Fruit fly (Drosophila melanogaster): ENCODE measurements around the gene CG3862.

Gene CG3862

DNA sequence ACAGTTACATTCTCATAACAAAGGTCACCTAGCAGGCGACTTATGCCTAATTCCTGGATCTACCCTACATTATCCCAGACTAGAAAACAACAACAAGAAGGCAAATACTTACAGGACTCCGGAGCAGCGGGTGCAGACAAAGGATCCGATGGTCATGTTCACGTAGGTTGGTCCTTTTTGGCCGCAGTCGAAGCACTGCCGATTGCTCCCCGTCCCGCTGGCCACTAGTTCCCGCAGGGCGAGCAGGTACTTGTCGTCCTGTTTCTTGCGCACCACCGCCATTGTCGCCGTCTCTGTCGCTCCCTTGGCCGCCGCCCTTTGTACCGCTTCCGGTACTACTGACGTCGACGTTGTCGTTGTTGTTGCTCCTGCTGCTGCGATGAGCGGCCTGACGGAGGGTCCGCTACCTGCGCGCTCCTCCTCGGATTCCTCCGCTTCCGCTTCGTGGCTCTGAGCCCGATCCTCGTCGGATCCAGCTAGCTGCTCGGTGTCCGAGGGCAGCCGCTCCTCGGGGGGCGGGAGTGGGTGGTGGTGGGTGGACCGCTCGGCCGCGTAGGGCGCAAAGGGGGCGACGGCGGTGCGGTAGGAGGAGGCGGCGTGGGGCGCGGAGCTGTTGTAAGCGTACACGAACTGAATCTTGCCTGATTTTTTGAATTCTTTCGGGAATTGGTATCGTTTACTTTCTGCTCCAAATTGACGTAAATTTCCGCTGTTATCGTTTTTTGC, 24.3 kb upstream of the CG3862 start:
- TF ChIP-seq Abd-B (GFP tag; optimal IDR thresholded peaks at IDR 0.05), result no peak
- peak; percentile 96 for TF ChIP-seq Dfd (GFP tag; optimal IDR thresholded peaks at IDR 0.05)
- TF ChIP-seq Hr83 (GFP tag; optimal IDR thresholded peaks at IDR 0.05; ENCODE audit: poor library complexity, severe bottlenecking), result no peak
- TF ChIP-seq Rel (GFP tag; optimal IDR thresholded peaks at IDR 0.05), result no peak
- TF ChIP-seq Rel (tag; optimal IDR thresholded peaks at IDR 0.05), result no peak

DNA sequence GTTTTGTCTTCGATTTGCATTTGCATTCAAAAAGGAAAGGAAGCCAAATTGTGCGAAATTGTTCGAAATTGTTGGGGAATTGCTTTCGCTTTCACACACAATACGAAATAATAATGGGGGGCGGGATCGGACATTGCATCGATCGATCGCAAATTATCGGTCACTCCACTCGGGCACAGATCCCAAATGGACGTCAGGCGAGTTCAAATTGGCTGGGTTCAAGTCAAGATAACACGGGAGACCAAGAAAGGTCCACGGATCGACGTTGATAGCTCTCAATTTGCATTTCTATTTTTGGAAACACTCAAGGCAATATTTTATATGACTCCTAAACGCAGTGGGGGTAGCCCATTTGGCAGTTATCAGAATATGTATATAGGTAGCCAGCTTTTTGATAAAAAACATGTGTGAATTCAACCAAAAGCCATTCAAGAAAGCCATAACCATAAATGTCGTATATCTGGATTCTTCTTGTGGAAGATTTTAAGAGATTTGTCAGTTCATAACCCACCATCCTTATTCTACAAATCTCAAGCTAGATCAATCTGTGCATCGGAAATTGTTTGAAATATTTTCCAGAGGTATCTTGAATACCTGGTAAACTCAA, 23.6 kb upstream of the CG3862 start:
- TF ChIP-seq rgr (GFP tag; optimal IDR thresholded peaks at IDR 0.05) (no peak), Dfd (GFP tag; optimal IDR thresholded peaks at IDR 0.05) (no peak), OdsH (GFP tag; optimal IDR thresholded peaks at IDR 0.05) (no peak), Hr78 (GFP tag; optimal IDR thresholded peaks at IDR 0.05) (no peak), Rel (GFP tag; optimal IDR thresholded peaks at IDR 0.05) (no peak), Rel (tag; optimal IDR thresholded peaks at IDR 0.05) (peak; percentile 53), Sp1 (GFP tag; optimal IDR thresholded peaks at IDR 0.05) (no peak), HLH106 (tag; optimal IDR thresholded peaks at IDR 0.05) (no peak)

DNA sequence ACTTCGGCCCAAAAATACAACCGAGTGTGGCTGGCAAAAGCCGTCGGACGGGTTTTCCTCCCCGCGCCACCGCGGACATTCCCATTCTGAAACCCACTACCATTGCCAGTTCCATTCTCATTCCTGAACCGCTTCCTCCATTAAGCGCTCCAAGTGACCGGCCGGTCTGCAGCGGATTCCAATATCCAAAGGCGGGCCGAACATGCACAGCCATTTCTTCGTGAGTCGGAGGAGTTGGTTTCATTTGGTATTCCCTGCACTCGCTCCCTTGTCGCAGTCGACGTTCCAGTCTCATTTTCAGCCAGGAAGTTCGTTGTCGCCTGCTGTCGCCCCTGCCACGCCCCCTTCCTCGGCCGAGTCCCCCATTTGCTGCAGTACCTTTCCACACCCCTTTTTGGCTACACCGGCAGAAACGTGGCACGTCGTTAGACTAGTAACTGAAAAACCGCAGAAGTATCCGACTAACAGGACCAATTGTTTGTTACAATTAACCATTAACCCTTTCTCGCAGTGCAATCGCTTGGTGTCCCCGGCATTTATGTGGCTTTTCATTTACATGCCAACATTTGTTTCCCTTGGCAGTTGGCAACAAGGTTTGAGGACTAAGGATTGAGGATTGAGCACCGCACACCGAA, 22.4 kb upstream of the CG3862 start:
- TF ChIP-seq psq (GFP tag; optimal IDR thresholded peaks at IDR 0.05) (peak; percentile 81), Vsx2 (GFP tag; optimal IDR thresholded peaks at IDR 0.05; ENCODE audit: partially characterized antibody) (no peak), HLH106 (tag; optimal IDR thresholded peaks at IDR 0.05) (peak; percentile 86), dsf (GFP tag; optimal IDR thresholded peaks at IDR 0.05; ENCODE audit: borderline replicate concordance) (no peak), br (GFP tag; optimal IDR thresholded peaks at IDR 0.05) (peak; percentile 89), tai (GFP tag; optimal IDR thresholded peaks at IDR 0.05) (no peak), Mio (GFP tag; optimal IDR thresholded peaks at IDR 0.05) (peak; percentile 13), CG9705 (GFP tag; optimal IDR thresholded peaks at IDR 0.05) (peak; percentile 76), Hr78 (GFP tag; optimal IDR thresholded peaks at IDR 0.05) (no peak), Hnf4 (GFP tag; optimal IDR thresholded peaks at IDR 0.05) (peak; percentile 90), lola (GFP tag; optimal IDR thresholded peaks at IDR 0.05) (no peak), dmrt93B (GFP tag; optimal IDR thresholded peaks at IDR 0.05) (peak; percentile 61), ey (GFP tag; optimal IDR thresholded peaks at IDR 0.05) (peak; percentile 85), CrebA (GFP tag; optimal IDR thresholded peaks at IDR 0.05; ENCODE audit: borderline replicate concordance) (no peak), sv (GFP tag; optimal IDR thresholded peaks at IDR 0.05) (no peak), Jra (GFP tag; optimal IDR thresholded peaks at IDR 0.05) (peak; percentile 83), CG32264 (GFP tag; optimal IDR thresholded peaks at IDR 0.05) (peak; percentile 67), Rel (GFP tag; optimal IDR thresholded peaks at IDR 0.05) (peak; percentile 64), Rel (tag; optimal IDR thresholded peaks at IDR 0.05) (peak; percentile 48), brk (GFP tag; optimal IDR thresholded peaks at IDR 0.05) (no peak), Dif (GFP tag; optimal IDR thresholded peaks at IDR 0.05; ENCODE audit: partially characterized antibody) (peak; percentile 21), fru (GFP tag; optimal IDR thresholded peaks at IDR 0.05) (peak; percentile 89), jim (GFP tag; optimal IDR thresholded peaks at IDR 0.05) (no peak), h (GFP tag; optimal IDR thresholded peaks at IDR 0.05) (peak; percentile 86), Sp1 (GFP tag; optimal IDR thresholded peaks at IDR 0.05) (peak; percentile 83), N (GFP tag; optimal IDR thresholded peaks at IDR 0.05) (no peak), Dfd (GFP tag; optimal IDR thresholded peaks at IDR 0.05) (no peak), woc (GFP tag; optimal IDR thresholded peaks at IDR 0.05) (peak; percentile 91), OdsH (GFP tag; optimal IDR thresholded peaks at IDR 0.05) (peak; percentile 83), foxo (GFP tag; optimal IDR thresholded peaks at IDR 0.05) (peak; percentile 30 to 92), usp (GFP tag; optimal IDR thresholded peaks at IDR 0.05) (no peak), rgr (GFP tag; optimal IDR thresholded peaks at IDR 0.05) (peak; percentile 82), sage (GFP tag; optimal IDR thresholded peaks at IDR 0.05) (peak; percentile 32), dl (GFP tag; optimal IDR thresholded peaks at IDR 0.05; ENCODE audit: insufficient read depth in 1 of 2, partially characterized antibody in 2 of 2) (no peak), Hr83 (GFP tag; optimal IDR thresholded peaks at IDR 0.05; ENCODE audit: poor library complexity, severe bottlenecking) (peak; percentile 89)

Measured in whole organism, wandering third instar larva.